Fruit fly (Drosophila melanogaster) whole organism, prepupa: ENCODE data around the gene CG42680.

Experiments used
- Blimp-1 ChIP-seq: fragments of 200-800 bp; sonication (Bioruptor generic); optimal IDR thresholded peaks from 3 replicates; lab custom pipeline; 2017; ENCODE audit warnings: missing biosample characterization, missing genetic modification characterization, mild to moderate bottlenecking, moderate library complexity, missing genetic modification reagents
- CG10631 ChIP-seq: fragments of 200-800 bp; sonication (Bioruptor generic); optimal IDR thresholded peaks from 2 replicates; lab custom pipeline; 2016; ENCODE audit warnings: missing biosample characterization, missing genetic modification characterization
- CG10669 ChIP-seq: fragments of 200-800 bp; sonication (Bioruptor generic); optimal IDR thresholded peaks from 3 replicates; lab custom pipeline; 2018; ENCODE audit warnings: missing biosample characterization, mild to moderate bottlenecking, missing genetic modification characterization, moderate library complexity
- CG11294 ChIP-seq: fragments of 200-800 bp; sonication (Bioruptor generic); IDR thresholded peaks from 2 replicates; pipeline ENCODE4 v1.3.6; 2022; ENCODE audit warnings: missing biosample characterization, missing genetic modification characterization
- CG11902 ChIP-seq: fragments of 200-800 bp; sonication (Bioruptor generic); optimal IDR thresholded peaks from 3 replicates; lab custom pipeline; 2016; ENCODE audit warnings: missing biosample characterization, missing genetic modification characterization
- CG1621 ChIP-seq: fragments of 200-800 bp; sonication (Bioruptor generic); optimal IDR thresholded peaks from 3 replicates; lab custom pipeline; 2018; ENCODE audit warnings: missing biosample characterization, mild to moderate bottlenecking, missing genetic modification characterization
- CG16779 ChIP-seq: fragments of 200-800 bp; sonication (Bioruptor generic); optimal IDR thresholded peaks from 3 replicates; lab custom pipeline; 2017; ENCODE audit warnings: missing biosample characterization, mild to moderate bottlenecking, missing genetic modification characterization
- CG3032 ChIP-seq: fragments of 200-800 bp; optimal IDR thresholded peaks from 2 replicates; lab custom pipeline; 2019; ENCODE audit warnings: missing biosample characterization, mild to moderate bottlenecking, missing genetic modification characterization, moderate library complexity
- CG31627 ChIP-seq: fragments of 200-800 bp; sonication (Bioruptor generic); optimal IDR thresholded peaks from 3 replicates; lab custom pipeline; 2016; ENCODE audit warnings: missing biosample characterization, missing genetic modification characterization
- CG32006 ChIP-seq: fragments of 200-800 bp; sonication (Bioruptor generic); optimal IDR thresholded peaks from 3 replicates; lab custom pipeline; 2017; ENCODE audit warnings: missing biosample characterization, mild to moderate bottlenecking, missing genetic modification characterization
- CG34406 ChIP-seq: fragments of 200-800 bp; sonication (Bioruptor generic); optimal IDR thresholded peaks from 3 replicates; lab custom pipeline; 2016; ENCODE audit warnings: missing biosample characterization, missing genetic modification characterization
- CG3919 ChIP-seq: fragments of 200-800 bp; sonication (Bioruptor generic); optimal IDR thresholded peaks from 3 replicates; lab custom pipeline; 2016; ENCODE audit warnings: missing biosample characterization, missing genetic modification characterization
- CG4318 ChIP-seq: fragments of 200-800 bp; sonication (Bioruptor generic); optimal IDR thresholded peaks from 3 replicates; lab custom pipeline; 2017; ENCODE audit warnings: missing biosample characterization, mild to moderate bottlenecking, missing genetic modification characterization
- CG6163 ChIP-seq: fragments of 200-800 bp; sonication (Bioruptor generic); IDR thresholded peaks from 3 replicates; pipeline ENCODE4 v1.3.6; 2022; ENCODE audit warnings: missing biosample characterization, missing genetic modification characterization
- CG6276 ChIP-seq: fragments of 200-800 bp; sonication (Bioruptor generic); optimal IDR thresholded peaks from 2 replicates; lab custom pipeline; 2017; ENCODE audit warnings: missing biosample characterization, mild to moderate bottlenecking, missing genetic modification characterization
- CG6792 ChIP-seq: fragments of 200-800 bp; sonication (Bioruptor generic); optimal IDR thresholded peaks from 3 replicates; lab custom pipeline; 2016; ENCODE audit warnings: missing biosample characterization, missing genetic modification characterization
- CG6808 ChIP-seq: fragments of 200-800 bp; sonication (Bioruptor generic); optimal IDR thresholded peaks from 3 replicates; lab custom pipeline; 2017; ENCODE audit warnings: missing biosample characterization, missing genetic modification characterization, mild to moderate bottlenecking, moderate library complexity, missing genetic modification reagents
- CG6854 ChIP-seq: fragments of 200-800 bp; sonication (Bioruptor generic); optimal IDR thresholded peaks from 2 replicates; lab custom pipeline; 2017; ENCODE audit warnings: missing biosample characterization, mild to moderate bottlenecking, missing genetic modification characterization
- CG7368 ChIP-seq: fragments of 200-800 bp; sonication (Bioruptor generic); optimal IDR thresholded peaks from 3 replicates; lab custom pipeline; 2016; ENCODE audit warnings: missing biosample characterization, missing genetic modification characterization
- CG8119 ChIP-seq: fragments of 200-800 bp; sonication (Bioruptor generic); IDR thresholded peaks from 3 replicates; pipeline ENCODE4 v1.3.6; 2022; ENCODE audit warnings: missing biosample characterization, missing genetic modification characterization
- CG8319 ChIP-seq: fragments of 200-800 bp; sonication (Bioruptor generic); optimal IDR thresholded peaks from 3 replicates; lab custom pipeline; 2016; ENCODE audit warnings: missing biosample characterization, missing genetic modification characterization
- CG9139 ChIP-seq: fragments of 200-800 bp; sonication (Bioruptor generic); optimal IDR thresholded peaks from 3 replicates; lab custom pipeline; 2017; ENCODE audit warnings: missing biosample characterization, mild to moderate bottlenecking, missing genetic modification characterization
- Eip75B ChIP-seq: fragments of 200-800 bp; sonication (Bioruptor generic); optimal IDR thresholded peaks from 3 replicates; lab custom pipeline; 2016; ENCODE audit warnings: missing biosample characterization, missing genetic modification characterization
- Eip78C ChIP-seq: fragments of 200-800 bp; sonication (Bioruptor generic); peaks from one replicate; lab custom pipeline; 2016; ENCODE audit warnings: missing biosample characterization, missing genetic modification characterization
- Ets96B ChIP-seq: fragments of 200-800 bp; optimal IDR thresholded peaks from 2 replicates; lab custom pipeline; 2019; ENCODE audit warnings: missing biosample characterization, mild to moderate bottlenecking, missing genetic modification characterization, moderate library complexity
- Gug ChIP-seq: fragments of 200-800 bp; sonication (Bioruptor generic); IDR thresholded peaks from 2 replicates; pipeline ENCODE4 v1.3.6; 2022; ENCODE audit warnings: missing biosample characterization, missing genetic modification characterization
- Hr4 ChIP-seq: fragments of 200-800 bp; sonication (Bioruptor generic); optimal IDR thresholded peaks from 3 replicates; lab custom pipeline; 2016; ENCODE audit warnings: missing biosample characterization, missing genetic modification characterization
- Met ChIP-seq: fragments of 200-800 bp; sonication (Bioruptor generic); optimal IDR thresholded peaks from 3 replicates; lab custom pipeline; 2016; ENCODE audit warnings: missing biosample characterization, missing genetic modification characterization
- OdsH ChIP-seq: fragments of 200-800 bp; sonication (Bioruptor generic); optimal IDR thresholded peaks from 3 replicates; lab custom pipeline; 2016; ENCODE audit warnings: missing biosample characterization, missing genetic modification characterization
- Smox ChIP-seq: fragments of 200-800 bp; sonication (Bioruptor generic); optimal IDR thresholded peaks from 3 replicates; lab custom pipeline; 2016; ENCODE audit warnings: missing biosample characterization, missing genetic modification characterization
- Sox102F ChIP-seq: fragments of 200-800 bp; sonication (Bioruptor generic); optimal IDR thresholded peaks from 2 replicates; lab custom pipeline; 2016; ENCODE audit warnings: missing biosample characterization, mild to moderate bottlenecking, missing genetic modification characterization
- Sox14 ChIP-seq: fragments of 200-800 bp; sonication (Bioruptor generic); optimal IDR thresholded peaks from 3 replicates; lab custom pipeline; 2016; ENCODE audit warnings: missing biosample characterization, missing genetic modification characterization
- Sox15 ChIP-seq: fragments of 200-800 bp; sonication (Bioruptor generic); optimal IDR thresholded peaks from 3 replicates; lab custom pipeline; 2016; ENCODE audit warnings: missing biosample characterization, missing genetic modification characterization
- acj6 ChIP-seq: fragments of 200-800 bp; sonication (Bioruptor generic); optimal IDR thresholded peaks from 3 replicates; lab custom pipeline; 2016; ENCODE audit warnings: missing biosample characterization, missing genetic modification characterization
- dac ChIP-seq: fragments of 200-800 bp; sonication (Bioruptor generic); optimal IDR thresholded peaks from 2 replicates; lab custom pipeline; 2017; ENCODE audit warnings: missing biosample characterization, mild to moderate bottlenecking, missing genetic modification characterization
- dsx ChIP-seq: fragments of 200-800 bp; optimal IDR thresholded peaks from 3 replicates; lab custom pipeline; 2019; ENCODE audit warnings: missing biosample characterization, mild to moderate bottlenecking, missing genetic modification characterization, moderate library complexity; ENCODE audit not compliant: poor library complexity, severe bottlenecking
- eg ChIP-seq: fragments of 200-800 bp; sonication (Bioruptor generic); IDR thresholded peaks from 3 replicates; pipeline ENCODE4 v1.3.6; 2022; ENCODE audit warnings: missing biosample characterization, missing genetic modification characterization
- esn ChIP-seq: fragments of 200-800 bp; sonication (Bioruptor generic); optimal IDR thresholded peaks from 2 replicates; lab custom pipeline; 2016; ENCODE audit warnings: missing biosample characterization, mild to moderate bottlenecking, missing genetic modification characterization, moderate library complexity
- fd59A ChIP-seq: fragments of 200-800 bp; sonication (Bioruptor generic); optimal IDR thresholded peaks from 2 replicates; lab custom pipeline; 2017; ENCODE audit warnings: missing biosample characterization, mild to moderate bottlenecking, missing genetic modification characterization, missing genetic modification reagents
- fd85E ChIP-seq: fragments of 200-800 bp; sonication (Bioruptor generic); optimal IDR thresholded peaks from 3 replicates; lab custom pipeline; 2016; ENCODE audit warnings: missing biosample characterization, missing genetic modification characterization
- fkh ChIP-seq: fragments of 200-800 bp; sonication (Bioruptor generic); optimal IDR thresholded peaks from 3 replicates; lab custom pipeline; 2017; ENCODE audit warnings: missing biosample characterization, mild to moderate bottlenecking, missing genetic modification characterization, moderate library complexity
- lz ChIP-seq: fragments of 200-800 bp; sonication (Bioruptor generic); optimal IDR thresholded peaks from 3 replicates; lab custom pipeline; 2016; ENCODE audit warnings: missing biosample characterization, missing genetic modification characterization
- net ChIP-seq: fragments of 200-800 bp; sonication (Bioruptor generic); optimal IDR thresholded peaks from 3 replicates; lab custom pipeline; 2016; ENCODE audit warnings: missing biosample characterization, missing genetic modification characterization
- pdm3 ChIP-seq: fragments of 200-800 bp; sonication (Bioruptor generic); optimal IDR thresholded peaks from 3 replicates; lab custom pipeline; 2016; ENCODE audit warnings: missing biosample characterization, missing genetic modification characterization
- salr ChIP-seq, 2 experiments: fragments of 200-800 bp; sonication (Bioruptor generic); optimal IDR thresholded peaks; 3 replicates each; lab custom pipeline; 2016 to 2018; ENCODE audit warnings: missing biosample characterization in 2 of 2, missing genetic modification characterization in 2 of 2, mild to moderate bottlenecking in 1 of 2
- spab ChIP-seq: fragments of 200-800 bp; sonication (Bioruptor generic); optimal IDR thresholded peaks from 2 replicates; lab custom pipeline; 2017; ENCODE audit warnings: missing biosample characterization, mild to moderate bottlenecking, missing genetic modification characterization, missing genetic modification reagents
- ss ChIP-seq, 2 experiments: fragments of 200-800 bp; sonication (Bioruptor generic); optimal IDR thresholded peaks; 2 replicates in 1 of 2; 3 replicates in 1 of 2; lab custom pipeline; 2017 to 2018; ENCODE audit warnings: mild to moderate bottlenecking in 2 of 2, missing biosample characterization in 2 of 2, missing genetic modification characterization in 2 of 2, moderate library complexity in 1 of 2

Gene CG42680

dm6 chr2L:14558818-14559405 is 29.1 kb downstream of the CG42680 start:
- TF ChIP-seq net (no peak), CG6163 (GFP tag; lab: Robert Waterston, UW) (peak; percentile 35; the same call in 1 of the 3 replicates), CG16779 (tag; lab: Kevin White, UChicago) (no peak), acj6 (GFP tag; lab: Kevin White, UChicago) (no peak), dac (no peak), Sox15 (GFP tag; lab: Kevin White, UChicago) (no peak), Eip78C (peak; percentile 13), eg (GFP tag; lab: Robert Waterston, UW) (no peak), fd59A (GFP tag; lab: Kevin White, UChicago) (no peak), Hr4 (GFP tag; lab: Kevin White, UChicago) (no peak), CG1621 (tag; lab: Kevin White, UChicago) (no peak), CG32006 (GFP tag; lab: Kevin White, UChicago) (no peak)

DNA sequence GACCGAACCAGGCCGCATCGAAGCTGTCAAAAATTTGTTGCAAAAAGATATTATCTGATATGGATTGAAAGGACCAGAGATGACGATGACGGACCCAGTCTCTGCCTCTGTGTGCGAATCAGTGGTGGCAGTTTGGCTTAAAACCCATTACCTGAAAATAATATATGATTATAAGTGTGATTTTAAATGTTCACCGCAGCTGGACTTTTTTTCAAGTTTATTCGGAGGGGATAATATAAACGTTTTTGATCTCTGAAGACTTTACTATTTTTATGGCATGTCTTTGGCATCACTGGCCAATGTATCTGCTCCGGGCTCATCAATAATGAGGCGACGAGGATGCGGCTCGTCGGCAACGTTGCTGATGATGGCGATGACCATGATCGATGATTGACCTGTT is 30.3 kb downstream of the CG42680 start:
- TF ChIP-seq CG6792 (GFP tag; lab: Kevin White, UChicago) (peak; percentile 88), Eip75B (GFP tag; lab: Kevin White, UChicago) (peak; percentile 85), fkh (no peak), salr (GFP tag; optimal IDR thresholded peaks at IDR 0.05; lab: Kevin White, UChicago) (peak; percentile 54), Ets96B (tag; lab: Kevin White, UChicago) (peak; percentile 85), Eip78C (peak; percentile 98), fd85E (GFP tag; lab: Kevin White, UChicago) (peak; percentile 38), ss (GFP tag; optimal IDR thresholded peaks at IDR 0.05; lab: Kevin White, UChicago) (peak; percentile 71 to 73), CG6163 (GFP tag; lab: Robert Waterston, UW) (peak; percentile 91), CG8119 (peak; percentile 62; the same call in 1 of the 3 replicates), CG11902 (GFP tag; lab: Kevin White, UChicago) (peak; percentile 73), CG9139 (GFP tag; lab: Kevin White, UChicago) (peak; percentile 73), CG4318 (GFP tag; lab: Kevin White, UChicago) (peak; percentile 7), CG34406 (GFP tag; lab: Kevin White, UChicago) (peak; percentile 87), eg (GFP tag; lab: Robert Waterston, UW) (peak; percentile 49; the same call in 1 of the 3 replicates), spab (GFP tag; lab: Kevin White, UChicago) (peak; percentile 75), CG8319 (GFP tag; lab: Kevin White, UChicago) (peak; percentile 75), CG16779 (tag; lab: Kevin White, UChicago) (peak; percentile 49), CG11294 (GFP tag; lab: Robert Waterston, UW) (no peak), pdm3 (GFP tag; lab: Kevin White, UChicago) (peak; percentile 88), CG10669 (GFP tag; lab: Kevin White, UChicago) (peak; percentile 80), CG10631 (peak; percentile 82), lz (GFP tag; lab: Kevin White, UChicago) (peak; percentile 88), Sox102F (GFP tag; lab: Kevin White, UChicago) (peak; percentile 91), CG1621 (tag; lab: Kevin White, UChicago) (peak; percentile 72), Smox (peak; percentile 88), Met (GFP tag; lab: Kevin White, UChicago) (peak; percentile 89), net (peak; percentile 79), dac (peak; percentile 31), Sox14 (peak; percentile 84), CG6854 (GFP tag; lab: Kevin White, UChicago) (peak; percentile 54), CG6808 (GFP tag; lab: Kevin White, UChicago) (peak; percentile 84), CG6276 (peak; percentile 39), CG3032 (peak; percentile 81), CG7368 (GFP tag; lab: Kevin White, UChicago) (peak; percentile 80), Blimp-1 (GFP tag; lab: Kevin White, UChicago) (peak; percentile 51), OdsH (peak; percentile 83), esn (GFP tag; lab: Kevin White, UChicago) (peak; percentile 92), CG32006 (GFP tag; lab: Kevin White, UChicago) (peak; percentile 68), CG3919 (peak; percentile 85), Gug (GFP tag; lab: Robert Waterston, UW) (no peak), CG31627 (peak; percentile 85), dsx (GFP tag; lab: Kevin White, UChicago) (peak; percentile 86)
